Fruit fly (Drosophila melanogaster): Measurements from ENCODE around the gene CG12608.

DNA sequence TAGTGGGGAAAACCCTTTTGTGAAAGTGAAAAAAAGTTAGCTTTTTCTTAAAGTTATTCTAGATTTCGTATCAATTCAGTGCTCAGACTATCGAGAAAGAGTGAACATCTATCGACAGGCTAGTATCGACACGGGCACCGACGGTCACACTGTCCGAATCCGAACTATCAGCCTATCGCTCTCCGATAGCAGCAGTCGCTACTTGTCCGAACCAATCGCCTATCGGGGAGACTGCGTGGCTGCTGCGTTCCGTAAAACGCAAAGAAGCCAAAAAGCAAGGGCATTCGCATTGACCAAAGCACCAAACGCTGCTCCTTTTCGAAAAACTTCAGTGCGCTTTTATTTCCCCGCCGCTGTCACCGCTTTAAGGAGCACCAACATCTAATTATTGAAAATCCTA is 25.1 kb downstream of the CG12608 start, which contains the start of gene Top1:
- TF ChIP-seq Sin3A (optimal IDR thresholded peaks at IDR 0.05) = no peak
- TF ChIP-seq h (optimal IDR thresholded peaks at IDR 0.05) = no peak
- TF ChIP-seq psq (optimal IDR thresholded peaks at IDR 0.05) = no peak
- TF ChIP-seq insv (optimal IDR thresholded peaks at IDR 0.05) = no peak
- no peak for TF ChIP-seq ttk (optimal IDR thresholded peaks at IDR 0.05)
- no peak for TF ChIP-seq Myc (optimal IDR thresholded peaks at IDR 0.05)
